Fruit fly (Drosophila melanogaster): ENCODE results near the gene Nmdmc.

Gene Nmdmc

DNA sequence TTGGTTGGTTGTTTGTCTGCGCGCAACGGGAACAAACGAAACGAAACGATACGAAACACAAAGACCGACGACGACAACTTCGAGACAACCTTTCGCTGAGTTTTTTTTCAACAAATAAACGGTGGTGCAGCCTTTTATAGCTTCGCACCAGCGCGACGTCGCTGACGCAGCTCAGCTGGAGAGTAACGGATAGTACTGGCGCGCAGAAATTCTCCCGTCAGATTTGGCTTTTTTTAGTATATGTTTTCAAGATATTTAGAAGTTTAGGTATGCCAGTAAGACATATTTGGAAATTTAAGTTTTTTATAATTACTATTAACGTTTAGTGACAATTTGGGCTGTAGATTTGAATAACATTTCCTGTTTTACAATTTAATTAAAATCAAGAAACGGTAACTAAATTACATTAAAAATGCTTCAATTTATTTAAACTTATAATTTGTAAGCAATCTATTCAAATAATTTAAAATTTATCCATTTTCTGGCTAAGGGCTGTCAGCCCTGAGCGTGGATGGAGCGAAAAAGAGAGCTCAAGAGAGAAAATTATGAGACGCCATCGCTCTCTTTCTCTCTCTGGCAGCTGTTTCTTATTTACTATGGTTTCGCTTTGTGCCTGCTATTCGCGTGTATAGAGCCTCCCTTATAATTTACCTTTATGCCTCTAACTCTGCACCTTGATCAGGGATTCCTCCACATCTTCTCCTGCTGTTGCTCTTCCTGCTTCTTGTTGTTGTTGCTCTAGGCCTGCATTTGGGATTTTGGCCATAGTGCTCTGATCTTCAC is 16.5 kb downstream of the Nmdmc start (continued):
- TF ChIP-seq E2f2 (GFP tag; IDR thresholded peaks at IDR 0.05) (0 out of 2 replicates have a peak, but pooled peaks have one; percentile 37), emc (GFP tag; optimal IDR thresholded peaks at IDR 0.05) (no peak), scrt (GFP tag; optimal IDR thresholded peaks at IDR 0.05) (peak; percentile 82), Hmr (GFP tag; optimal IDR thresholded peaks at IDR 0.05) (peak; percentile 91), CG1647 (GFP tag; optimal IDR thresholded peaks at IDR 0.05) (no peak), CG7271 (tag; optimal IDR thresholded peaks at IDR 0.05) (peak; percentile 36), ftz-f1 (GFP tag; optimal IDR thresholded peaks at IDR 0.05) (peak; percentile 16), Deaf1 (tag; optimal IDR thresholded peaks at IDR 0.05) (peak; percentile 82), tin (GFP tag; optimal IDR thresholded peaks at IDR 0.05) (peak; percentile 70), zfh1 (GFP tag; IDR thresholded peaks at IDR 0.05) (peak; percentile 57), CG7745 (tag; optimal IDR thresholded peaks at IDR 0.05) (peak; percentile 65), Antp (GFP tag; optimal IDR thresholded peaks at IDR 0.05) (no peak), CG10267 (tag; optimal IDR thresholded peaks at IDR 0.05) (peak; percentile 86), sna (GFP tag; IDR thresholded peaks at IDR 0.05; ENCODE audit: partially characterized antibody) (0 out of 2 replicates have a peak, but pooled peaks have one; percentile 13), Eip74EF (GFP tag; optimal IDR thresholded peaks at IDR 0.05) (peak in 1 of 2 experiments; percentile 87), CG10565 (GFP tag; optimal IDR thresholded peaks at IDR 0.05) (no peak), CG18764 (GFP tag; optimal IDR thresholded peaks at IDR 0.05) (peak; percentile 26), pb (GFP tag; optimal IDR thresholded peaks at IDR 0.05) (no peak), pfk (GFP tag; optimal IDR thresholded peaks at IDR 0.05) (peak; percentile 97), hth (optimal IDR thresholded peaks at IDR 0.05) (no peak), fd96Cb (tag; optimal IDR thresholded peaks at IDR 0.05) (peak; percentile 66), NC2β (GFP tag; optimal IDR thresholded peaks at IDR 0.05) (peak; percentile 49), Usf (GFP tag; optimal IDR thresholded peaks at IDR 0.05) (peak; percentile 62), CG17361 (GFP tag; IDR thresholded peaks at IDR 0.05) (peak; percentile 94), Ets97D (GFP tag; optimal IDR thresholded peaks at IDR 0.05) (no peak), CG5180 (GFP tag; optimal IDR thresholded peaks at IDR 0.05) (peak; percentile 77), CG10147 (GFP tag; optimal IDR thresholded peaks at IDR 0.05) (peak; percentile 92), CG10431 (GFP tag; optimal IDR thresholded peaks at IDR 0.05) (peak; percentile 75), Oaz (GFP tag; IDR thresholded peaks at IDR 0.05) (no peak), hb (GFP tag; IDR thresholded peaks at IDR 0.05; ENCODE audit: partially characterized antibody) (no peak), CG4730 (GFP tag; IDR thresholded peaks at IDR 0.05) (no peak), CG34224 (GFP tag; IDR thresholded peaks at IDR 0.05; ENCODE audit: partially characterized antibody) (0 out of 3 replicates have a peak, but pooled peaks have one; percentile 15), CG11560 (tag; IDR thresholded peaks at IDR 0.05) (no peak), B-H2 (GFP tag; optimal IDR thresholded peaks at IDR 0.05) (peak; percentile 71), CG3281 (GFP tag; optimal IDR thresholded peaks at IDR 0.05) (peak; percentile 91), ato (GFP tag; IDR thresholded peaks at IDR 0.05; ENCODE audit: partially characterized antibody) (no peak), corto (GFP tag; optimal IDR thresholded peaks at IDR 0.05) (peak; percentile 55), Nf-YC (tag; optimal IDR thresholded peaks at IDR 0.05) (peak; percentile 86), Sin3A (optimal IDR thresholded peaks at IDR 0.05) (no peak), gcm (GFP tag; optimal IDR thresholded peaks at IDR 0.05) (peak; percentile 86), CG15011 (GFP tag; optimal IDR thresholded peaks at IDR 0.05) (peak; percentile 79), chm (GFP tag; IDR thresholded peaks at IDR 0.05) (peak; percentile 84), CG4328 (GFP tag; optimal IDR thresholded peaks at IDR 0.05) (peak; percentile 81), CG8388 (GFP tag; optimal IDR thresholded peaks at IDR 0.05) (peak; percentile 85), CG17328 (GFP tag; IDR thresholded peaks at IDR 0.05) (peak; percentile 36), pita (GFP tag; optimal IDR thresholded peaks at IDR 0.05) (no peak), Asciz (GFP tag; optimal IDR thresholded peaks at IDR 0.05) (peak; percentile 77), Hand (GFP tag; optimal IDR thresholded peaks at IDR 0.05) (peak; percentile 83)

Data from whole organism, embryonic.